Worm (Caenorhabditis elegans) whole organism, late embryonic: ENCODE results near the gene K11H12.10.

Experiments
- ztf-16 ChIP-seq: sonication (generic microtip); optimal IDR thresholded peaks from 2 replicates; lab custom pipeline; 2017; ENCODE audit warnings: missing genetic modification characterization, missing compliant biosample characterization

Gene K11H12.10

DNA sequence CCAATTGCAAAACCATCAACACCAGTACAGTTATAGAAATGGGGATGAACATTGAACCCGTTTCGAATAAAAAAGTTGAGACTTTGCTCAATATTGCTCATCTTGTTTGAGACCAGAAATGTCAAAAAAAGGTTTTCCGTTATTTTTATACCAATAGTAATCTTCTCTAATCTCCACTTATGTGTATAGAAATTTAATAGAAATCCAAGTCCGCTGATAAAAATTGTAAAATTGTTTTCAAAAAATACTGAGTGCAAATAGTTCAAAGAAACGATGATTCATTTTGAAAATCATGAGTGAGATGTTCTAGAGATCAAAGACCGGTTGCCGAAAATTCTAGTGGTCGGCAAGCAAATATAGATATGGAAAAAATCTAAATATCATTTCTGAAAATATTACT, 43.5 kb downstream of the K11H12.10 start, which contains the start of gene Y55F3C.10:
TSS of gene Y55F3C.10 (minus strand) at position 101 of the 400 bp plus-strand sequence.
- no peak for TF ChIP-seq ztf-16 (tag; lab: Kevin White, UChicago)
